Fruit fly (Drosophila melanogaster): ENCODE measurements around the gene poe.

poe gene

dm6 chr2L:8081640-8082485 is 10.4 kb upstream of the poe start (continued):
- TF ChIP-seq Scr (GFP tag; IDR thresholded peaks at IDR 0.05; ENCODE audit: partially characterized antibody): 0 out of 2 replicates have a peak, but pooled peaks have one; percentile 35
- no peak for TF ChIP-seq p53 (GFP tag; optimal IDR thresholded peaks at IDR 0.05)
- no peak for TF ChIP-seq CG2129 (GFP tag; IDR thresholded peaks at IDR 0.05; ENCODE audit: partially characterized antibody)
- peak; percentile 87 for TF ChIP-seq gsb-n (tag; optimal IDR thresholded peaks at IDR 0.05)
- TF ChIP-seq CG5953 (GFP tag; IDR thresholded peaks at IDR 0.05): peak; percentile 80; the same call in 1 of the 2 replicates
- TF ChIP-seq CG3995 (GFP tag; optimal IDR thresholded peaks at IDR 0.05): no peak
- TF ChIP-seq CG16813 (GFP tag; IDR thresholded peaks at IDR 0.05; ENCODE audit: partially characterized antibody): no peak
- TF ChIP-seq Opbp (GFP tag; IDR thresholded peaks at IDR 0.05; ENCODE audit: partially characterized antibody): no peak
- peak; percentile 26 for TF ChIP-seq zfh2 (GFP tag; optimal IDR thresholded peaks at IDR 0.05)
- no peak for TF ChIP-seq hkb (optimal IDR thresholded peaks at IDR 0.05)
- TF ChIP-seq hkb (GFP tag; IDR thresholded peaks at IDR 0.05): peak; percentile 93
- TF ChIP-seq Ptx1 (GFP tag; IDR thresholded peaks at IDR 0.05): peak; percentile 94
- no peak for TF ChIP-seq CG11085 (GFP tag; IDR thresholded peaks at IDR 0.05)
- peak; percentile 37 for TF ChIP-seq maf-S (GFP tag; optimal IDR thresholded peaks at IDR 0.05)
- peak; percentile 47 for TF ChIP-seq psq (GFP tag; optimal IDR thresholded peaks at IDR 0.05)
- TF ChIP-seq Bteb2 (GFP tag; optimal IDR thresholded peaks at IDR 0.05): peak; percentile 46
- TF ChIP-seq gcm (GFP tag; optimal IDR thresholded peaks at IDR 0.05): peak; percentile 87
- peak; percentile 45 for TF ChIP-seq CG4404 (GFP tag; IDR thresholded peaks at IDR 0.05)
- peak; percentile 93 for TF ChIP-seq CG7556 (GFP tag; optimal IDR thresholded peaks at IDR 0.05)
- TF ChIP-seq Sox102F (GFP tag; optimal IDR thresholded peaks at IDR 0.05): peak; percentile 89
- TF ChIP-seq CG13123 (GFP tag; optimal IDR thresholded peaks at IDR 0.05): peak; percentile 63
- TF ChIP-seq B-H1 (GFP tag; IDR thresholded peaks at IDR 0.05): no peak; the same call in 2 of the 3 replicates
- TF ChIP-seq CG31365 (tag; optimal IDR thresholded peaks at IDR 0.05): no peak
- TF ChIP-seq CG9215 (GFP tag; IDR thresholded peaks at IDR 0.05): no peak
- TF ChIP-seq CG14441 (GFP tag; IDR thresholded peaks at IDR 0.05): no peak
- TF ChIP-seq CG17328 (GFP tag; IDR thresholded peaks at IDR 0.05): peak; percentile 81
- TF ChIP-seq pb (GFP tag; optimal IDR thresholded peaks at IDR 0.05): no peak
- TF ChIP-seq eve (GFP tag; optimal IDR thresholded peaks at IDR 0.05): no peak
- TF ChIP-seq repo (GFP tag; optimal IDR thresholded peaks at IDR 0.05): no peak
- TF ChIP-seq CG14050 (GFP tag; IDR thresholded peaks at IDR 0.05): peak; percentile 74
- peak; percentile 22 for TF ChIP-seq slp2 (GFP tag; optimal IDR thresholded peaks at IDR 0.05)
- TF ChIP-seq CG12659 (GFP tag; optimal IDR thresholded peaks at IDR 0.05): peak; percentile 90
- TF ChIP-seq mld (GFP tag; IDR thresholded peaks at IDR 0.05; ENCODE audit: partially characterized antibody): no peak
- peak; percentile 71 for TF ChIP-seq Abd-B (GFP tag; optimal IDR thresholded peaks at IDR 0.05)
- peak; percentile 74 for TF ChIP-seq Ets65A (GFP tag)
- TF ChIP-seq Elba2 (GFP tag; optimal IDR thresholded peaks at IDR 0.05): peak; percentile 53
- TF ChIP-seq CG7357 (GFP tag; IDR thresholded peaks at IDR 0.05): peak; percentile 31; the same call in 1 of the 3 replicates
- peak; percentile 81 for TF ChIP-seq CG30431 (GFP tag; optimal IDR thresholded peaks at IDR 0.05)
- TF ChIP-seq zf30C (GFP tag; optimal IDR thresholded peaks at IDR 0.05): peak; percentile 95
- TF ChIP-seq sob (GFP tag; IDR thresholded peaks at IDR 0.05): peak; percentile 84
- no peak for TF ChIP-seq Dref (GFP tag; IDR thresholded peaks at IDR 0.05)
- TF ChIP-seq inv (GFP tag; IDR thresholded peaks at IDR 0.05; ENCODE audit: partially characterized antibody): no peak
- TF ChIP-seq Sin3A (optimal IDR thresholded peaks at IDR 0.05): no peak
- TF ChIP-seq tgo (GFP tag; IDR thresholded peaks at IDR 0.05): peak; percentile 92
- no peak for TF ChIP-seq CG6654 (GFP tag; optimal IDR thresholded peaks at IDR 0.05)
- peak; percentile 94 for TF ChIP-seq CG2199 (GFP tag; IDR thresholded peaks at IDR 0.05)
- TF ChIP-seq ATbp (GFP tag; optimal IDR thresholded peaks at IDR 0.05): peak; percentile 81
- TF ChIP-seq vvl (GFP tag; IDR thresholded peaks at IDR 0.05): peak; percentile 94
- TF ChIP-seq lbe (GFP tag; optimal IDR thresholded peaks at IDR 0.05): no peak
- TF ChIP-seq seq (GFP tag; IDR thresholded peaks at IDR 0.05): peak; percentile 85
- peak; percentile 88 for TF ChIP-seq ci (GFP tag; IDR thresholded peaks at IDR 0.05)
